Fruit fly (Drosophila melanogaster): ENCODE data around the gene sky.

Gene sky

dm6 chr2L:20918733-20919132 is at the start of gene sky, which contains the start of gene CG43739:
sky (minus strand) TSS chr2L:20918931.
CG43739 (minus strand) TSS chr2L:20918931.
- TF ChIP-seq CG8478 (optimal IDR thresholded peaks at IDR 0.05) (no peak), CTCF (optimal IDR thresholded peaks at IDR 0.05) (peak in 1 of 2 experiments; percentile 37)

- TF ChIP-seq CTCF (optimal IDR thresholded peaks at IDR 0.05) (no peak), CG8478 (optimal IDR thresholded peaks at IDR 0.05) (no peak)
Observed at dm6 chr2L:20965001-20965400, 46.3 kb upstream of the sky start.

- no peak for TF ChIP-seq CG8478 (optimal IDR thresholded peaks at IDR 0.05)
- TF ChIP-seq CTCF (optimal IDR thresholded peaks at IDR 0.05), result no peak
Observed at dm6 chr2L:20960019-20960525, 41.3 kb upstream of the sky start.

- TF ChIP-seq CTCF (optimal IDR thresholded peaks at IDR 0.05), result no peak
- TF ChIP-seq CG8478 (optimal IDR thresholded peaks at IDR 0.05), result no peak
Observed at dm6 chr2L:20957968-20958367, 39.2 kb upstream of the sky start.

dm6 chr2L:20957266-20957665 is 38.5 kb upstream of the sky start:
- no peak for TF ChIP-seq CTCF (optimal IDR thresholded peaks at IDR 0.05)
- no peak for TF ChIP-seq CG8478 (optimal IDR thresholded peaks at IDR 0.05)

dm6 chr2L:20956836-20957235 is 38.1 kb upstream of the sky start:
- TF ChIP-seq CG8478 (optimal IDR thresholded peaks at IDR 0.05), result no peak
- no peak for TF ChIP-seq CTCF (optimal IDR thresholded peaks at IDR 0.05)

dm6 chr2L:20951320-20951719 is 32.6 kb upstream of the sky start:
- TF ChIP-seq CTCF (optimal IDR thresholded peaks at IDR 0.05) (no peak), CG8478 (optimal IDR thresholded peaks at IDR 0.05) (no peak)

- TF ChIP-seq CG8478 (optimal IDR thresholded peaks at IDR 0.05), result no peak
- no peak for TF ChIP-seq CTCF (optimal IDR thresholded peaks at IDR 0.05)
Observed at dm6 chr2L:20950421-20951108, 31.8 kb upstream of the sky start.

dm6 chr2L:20948625-20949024 is 29.9 kb upstream of the sky start:
- TF ChIP-seq CG8478 (optimal IDR thresholded peaks at IDR 0.05), result no peak
- TF ChIP-seq CTCF (optimal IDR thresholded peaks at IDR 0.05), result no peak

dm6 chr2L:20944886-20945558 is 26.3 kb upstream of the sky start:
- TF ChIP-seq CTCF (optimal IDR thresholded peaks at IDR 0.05), result no peak
- TF ChIP-seq CG8478 (optimal IDR thresholded peaks at IDR 0.05), result no peak

- no peak for TF ChIP-seq CG8478 (optimal IDR thresholded peaks at IDR 0.05)
- TF ChIP-seq CTCF (optimal IDR thresholded peaks at IDR 0.05), result no peak
Observed at dm6 chr2L:20944342-20944741, 25.6 kb upstream of the sky start.

dm6 chr2L:20943148-20943547 is 24.4 kb upstream of the sky start:
- TF ChIP-seq CG8478 (optimal IDR thresholded peaks at IDR 0.05) (no peak), CTCF (optimal IDR thresholded peaks at IDR 0.05) (no peak)

- TF ChIP-seq CTCF (optimal IDR thresholded peaks at IDR 0.05) (no peak), CG8478 (optimal IDR thresholded peaks at IDR 0.05) (no peak)
Observed at dm6 chr2L:20942206-20942863, 23.6 kb upstream of the sky start.

dm6 chr2L:20940738-20941137 is 22.0 kb upstream of the sky start:
- TF ChIP-seq CG8478 (optimal IDR thresholded peaks at IDR 0.05) (no peak), CTCF (optimal IDR thresholded peaks at IDR 0.05) (no peak)

- TF ChIP-seq CG8478 (optimal IDR thresholded peaks at IDR 0.05) (no peak), CTCF (optimal IDR thresholded peaks at IDR 0.05) (no peak)
Observed at dm6 chr2L:20939632-20940031, 20.9 kb upstream of the sky start.

- TF ChIP-seq CTCF (optimal IDR thresholded peaks at IDR 0.05) (no peak), CG8478 (optimal IDR thresholded peaks at IDR 0.05) (no peak)
Observed at dm6 chr2L:20937395-20937794, 18.7 kb upstream of the sky start.

Data from S2 (cell line).